Fruit fly (Drosophila melanogaster) whole organism, embryonic: Measurements from ENCODE around the gene CG34453.
A peak's percentile ranks its signal among the peaks of the same experiment; 100 is the strongest.

ENCODE experiments used
- CG17829 ChIP-seq: fragments of 200-800 bp; optimal IDR thresholded peaks from 2 replicates; lab custom pipeline; 2019; ENCODE audit warnings: missing biosample characterization, mild to moderate bottlenecking, missing genetic modification characterization, moderate library complexity
- CG2889 ChIP-seq: fragments of 200-800 bp; sonication (Bioruptor generic); IDR thresholded peaks from 3 replicates; pipeline ENCODE4 v1.3.6; 2022; ENCODE audit warnings: missing biosample characterization, missing genetic modification characterization
- CG6254 ChIP-seq: fragments of 200-800 bp; sonication (Bioruptor generic); optimal IDR thresholded peaks from 3 replicates; lab custom pipeline; 2017; ENCODE audit warnings: mild to moderate bottlenecking, missing biosample characterization, missing genetic modification reagents, missing genetic modification characterization
- CG8089 ChIP-seq: fragments of 200-800 bp; sonication (Bioruptor generic); optimal IDR thresholded peaks from 3 replicates; lab custom pipeline; 2016; ENCODE audit warnings: missing biosample characterization, missing genetic modification characterization
- D ChIP-seq, 2 experiments: fragments of 200-800 bp in 1 of 2; fragments of >200 bp in 1 of 2; sonication (Bioruptor generic) in 1 of 2; optimal IDR thresholded peaks; 2 replicates in 1 of 2; 3 replicates in 1 of 2; lab custom pipeline; 2017; ENCODE audit warnings: mild to moderate bottlenecking in 1 of 2, missing biosample characterization in 1 of 2, missing genetic modification characterization in 1 of 2, missing genetic modification reagents in 1 of 2
- Rfx ChIP-seq: fragments of 200-800 bp; sonication (Bioruptor generic); IDR thresholded peaks from 2 replicates; pipeline ENCODE4 v1.3.6; 2022; ENCODE audit warnings: missing biosample characterization, missing genetic modification characterization
- dan ChIP-seq: fragments of 200-800 bp; sonication (Bioruptor generic); IDR thresholded peaks from 2 replicates; pipeline ENCODE4 v1.3.6; 2022; ENCODE audit warnings: missing biosample characterization, missing genetic modification characterization
- mam ChIP-seq: fragments of 200-800 bp; sonication (Bioruptor generic); optimal IDR thresholded peaks from 3 replicates; lab custom pipeline; 2016; ENCODE audit warnings: missing biosample characterization, missing genetic modification characterization
- pzg ChIP-seq: fragments of 200-800 bp; sonication (Bioruptor generic); optimal IDR thresholded peaks from 3 replicates; lab custom pipeline; 2018; ENCODE audit warnings: missing biosample characterization, mild to moderate bottlenecking, missing genetic modification characterization, moderate library complexity
- seq ChIP-seq: fragments of 200-800 bp; sonication (Bioruptor generic); IDR thresholded peaks from 2 replicates; pipeline ENCODE4 v1.3.6; 2022; ENCODE audit warnings: missing biosample characterization, missing genetic modification characterization
- sisA ChIP-seq: fragments of 200-800 bp; sonication (Bioruptor generic); IDR thresholded peaks from 2 replicates; pipeline ENCODE4 v1.3.6; 2022; ENCODE audit warnings: missing biosample characterization, missing genetic modification characterization

Gene CG34453

dm6 chr3L:184251-184650, 48.9 kb downstream of the CG34453 start, which contains the start of the genes CG34140, Mkp and Mtch (continued):
- TF ChIP-seq dan (GFP tag; lab: Robert Waterston, UW): peak; percentile 46; the same call in 1 of the 2 replicates
- TF ChIP-seq Rfx (GFP tag; lab: Robert Waterston, UW): peak; percentile 87
- TF ChIP-seq sisA (GFP tag; lab: Robert Waterston, UW): peak; percentile 86
- peak; percentile 93 for TF ChIP-seq mam (GFP tag; lab: Kevin White, UChicago)
- peak; percentile 70 for TF ChIP-seq CG2889
- peak; percentile 48; the same call in 1 of the 2 replicates for TF ChIP-seq seq (GFP tag; lab: Robert Waterston, UW)
- no peak for TF ChIP-seq CG6254 (GFP tag; lab: Kevin White, UChicago)
- peak; percentile 82 for TF ChIP-seq pzg (GFP tag; lab: Kevin White, UChicago)
- no peak for TF ChIP-seq D (optimal IDR thresholded peaks at IDR 0.05; lab: Kevin White, UChicago)
- peak; percentile 60 for TF ChIP-seq D (GFP tag; optimal IDR thresholded peaks at IDR 0.05; lab: Kevin White, UChicago)
- peak; percentile 86 for TF ChIP-seq CG17829 (tag; lab: Kevin White, UChicago)
- TF ChIP-seq CG8089: peak; percentile 75
